Worm (Caenorhabditis elegans): ENCODE results near the gene F28A10.8.

The F28A10.8 gene

DNA sequence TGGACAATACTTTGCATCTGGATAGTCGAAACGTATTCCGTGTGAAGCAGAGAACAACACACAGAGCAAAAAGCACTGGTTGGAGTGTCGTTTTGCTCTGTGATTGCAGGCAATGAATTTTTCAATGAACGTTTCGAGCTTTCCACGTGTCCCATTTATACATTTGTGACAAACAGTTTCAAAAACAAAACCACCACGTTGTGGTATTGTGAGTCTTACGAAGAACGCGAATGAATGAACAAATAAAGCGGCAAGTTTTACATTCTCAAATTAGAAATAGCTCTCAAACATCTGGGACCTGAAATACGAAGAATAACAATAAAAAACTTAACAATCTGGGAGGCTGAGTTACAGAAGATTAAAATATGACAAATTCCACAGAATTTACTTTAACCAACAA lies 46.5 kb downstream of the F28A10.8 start, which contains the start of gene F46F5.1 (continued):
- TF ChIP-seq B0035.1 (tag; optimal IDR thresholded peaks at IDR 0.05) (no peak), Y95B8A.8 (GFP tag; IDR thresholded peaks at IDR 0.05) (no peak)

DNA sequence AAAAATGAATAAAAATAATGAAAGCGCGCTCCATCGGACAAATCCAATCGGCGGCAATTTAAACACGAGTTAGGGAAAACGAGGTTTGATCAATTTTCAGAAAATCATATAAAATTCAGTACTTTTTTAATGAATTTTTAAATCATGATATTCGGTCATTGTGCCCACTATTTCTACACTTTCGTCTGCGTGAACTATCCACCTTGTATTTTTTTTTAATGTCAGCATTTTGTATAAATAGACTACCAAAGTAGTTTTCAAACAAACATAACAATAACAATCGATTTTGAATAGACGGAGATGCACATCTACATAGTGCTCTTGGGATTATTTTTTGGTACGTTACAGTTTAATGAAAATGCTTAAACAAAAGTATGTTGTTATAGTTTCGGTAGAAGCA lies 50.2 kb downstream of the F28A10.8 start, which contains the start of gene F46F5.15:
Gene F46F5.15 (plus strand): TSS at position 301 of the 400 bp plus-strand sequence.
- TF ChIP-seq snpc-3.4 (tag; optimal IDR thresholded peaks at IDR 0.05) (no peak), snpc-4 (GFP tag; optimal IDR thresholded peaks at IDR 0.05) (no peak), snpc-4 (tag; optimal IDR thresholded peaks at IDR 0.05) (no peak), ztf-6 (GFP tag; IDR thresholded peaks at IDR 0.05) (no peak), ceh-79 (tag; optimal IDR thresholded peaks at IDR 0.05) (no peak), bed-2 (GFP tag; IDR thresholded peaks at IDR 0.05) (no peak), ceh-27 (GFP tag; optimal IDR thresholded peaks at IDR 0.05) (no peak)

Measured in whole organism, young adult.